Worm (Caenorhabditis elegans): ENCODE data around the gene ubc-26.

DNA sequence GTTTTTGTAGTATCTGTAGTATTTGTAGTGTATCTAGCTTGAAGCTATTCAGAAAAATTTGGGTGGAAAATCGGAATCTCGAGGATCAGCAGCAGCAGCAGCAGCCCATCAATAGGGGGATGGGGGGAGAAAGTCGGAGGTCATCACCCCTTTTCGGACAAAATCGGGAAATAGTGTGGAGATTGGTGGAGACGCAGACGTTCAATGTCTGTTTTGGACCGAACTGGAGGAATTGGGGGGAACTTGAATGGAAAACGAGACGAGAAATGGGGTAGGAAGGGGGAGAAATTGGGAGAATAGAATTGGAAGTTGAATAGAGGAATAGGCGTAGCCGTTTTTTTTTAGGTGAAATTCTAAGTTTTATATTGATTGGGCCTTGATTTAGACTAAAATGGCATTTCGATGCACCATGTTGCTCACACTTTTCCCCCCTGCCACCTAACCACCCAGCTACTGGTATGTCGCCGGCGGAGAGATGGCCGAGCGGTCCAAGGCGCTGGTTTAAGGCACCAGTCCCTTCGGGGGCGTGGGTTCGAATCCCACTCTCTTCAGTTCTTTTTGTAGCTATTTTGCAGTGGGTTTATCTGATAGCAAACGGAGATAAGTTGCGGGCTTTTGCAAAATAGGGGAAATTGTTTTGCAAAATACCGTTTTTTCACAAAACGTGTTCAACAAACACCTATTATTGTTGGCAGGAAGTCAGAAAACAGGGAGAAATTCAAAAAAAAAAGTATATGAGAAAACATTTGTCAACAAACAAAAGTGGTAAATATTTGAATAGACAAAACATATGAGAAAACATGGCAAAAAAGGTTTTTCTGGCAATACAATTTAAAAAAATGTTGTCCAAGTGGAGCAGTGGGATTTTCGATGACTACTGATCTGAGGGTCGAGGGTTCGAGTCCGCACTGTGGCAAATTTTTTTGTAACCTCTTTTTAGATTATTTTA is 40.0 kb downstream of the ubc-26 start:
- TF ChIP-seq him-1 (tag; optimal IDR thresholded peaks at IDR 0.05) (no peak), W03F9.2 (tag; optimal IDR thresholded peaks at IDR 0.05) (no peak)
